Fruit fly (Drosophila melanogaster): ENCODE data around the gene CG14417.

The CG14417 gene

DNA sequence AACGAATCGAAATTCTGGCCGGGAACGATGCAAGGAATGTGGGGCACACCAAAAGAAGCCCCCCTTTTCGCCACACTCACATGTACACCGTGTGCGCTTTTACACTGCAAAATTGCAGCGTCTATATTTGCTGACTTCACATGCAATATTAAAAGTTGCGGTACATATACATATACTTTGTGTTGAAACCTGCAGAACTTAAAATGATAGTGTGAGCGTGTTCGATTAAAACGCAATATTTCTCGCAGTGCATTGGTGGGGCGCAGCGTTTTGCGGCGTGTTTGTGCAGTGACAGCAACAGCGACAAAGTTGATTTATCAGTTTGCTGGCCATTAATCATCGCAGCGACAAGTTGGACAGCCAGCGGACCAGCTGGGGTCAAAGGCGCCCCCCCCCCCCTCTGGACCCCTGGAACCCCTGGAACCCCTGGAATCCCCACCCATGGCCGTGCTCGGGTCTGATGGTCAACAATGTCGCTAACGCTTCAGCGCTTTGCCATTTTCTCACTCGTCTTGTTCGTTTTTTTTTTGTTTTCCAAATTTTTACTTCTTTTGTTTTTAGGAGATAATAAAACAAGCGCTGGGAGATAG lies 30.9 kb upstream of the CG14417 start (continued):
- TF ChIP-seq prd (optimal IDR thresholded peaks at IDR 0.05) (no peak), prd (GFP tag; IDR thresholded peaks at IDR 0.05) (peak; percentile 35; the same call in 1 of the 3 replicates), D19B (GFP tag; optimal IDR thresholded peaks at IDR 0.05) (no peak), gem (tag; optimal IDR thresholded peaks at IDR 0.05) (peak; percentile 28), fd102C (GFP tag; optimal IDR thresholded peaks at IDR 0.05) (no peak), Xrp1 (GFP tag; IDR thresholded peaks at IDR 0.05) (peak; percentile 21; the same call in 1 of the 2 replicates), CG2712 (tag; optimal IDR thresholded peaks at IDR 0.05) (peak; percentile 7), PHDP (tag; optimal IDR thresholded peaks at IDR 0.05) (no peak), CG13123 (GFP tag; optimal IDR thresholded peaks at IDR 0.05) (no peak), hkb (optimal IDR thresholded peaks at IDR 0.05) (no peak), hkb (GFP tag; IDR thresholded peaks at IDR 0.05) (no peak), CTCF (GFP tag; optimal IDR thresholded peaks at IDR 0.05) (no peak), CG15269 (tag; optimal IDR thresholded peaks at IDR 0.05) (no peak), CG31441 (GFP tag; IDR thresholded peaks at IDR 0.05) (0 out of 2 replicates have a peak, but pooled peaks have one; percentile 23), CG11504 (tag; optimal IDR thresholded peaks at IDR 0.05) (peak; percentile 37), Hr78 (GFP tag; optimal IDR thresholded peaks at IDR 0.05) (no peak), lab (GFP tag; optimal IDR thresholded peaks at IDR 0.05) (peak; percentile 11), CG14667 (GFP tag; IDR thresholded peaks at IDR 0.05) (no peak), p53 (GFP tag; optimal IDR thresholded peaks at IDR 0.05) (no peak), Taf1 (GFP tag; IDR thresholded peaks at IDR 0.05) (no peak), CG18011 (GFP tag; optimal IDR thresholded peaks at IDR 0.05) (no peak), CG6689 (GFP tag; IDR thresholded peaks at IDR 0.05) (peak; percentile 35; the same call in 1 of the 2 replicates), tap (tag; optimal IDR thresholded peaks at IDR 0.05) (no peak), CG4617 (GFP tag; optimal IDR thresholded peaks at IDR 0.05; ENCODE audit: borderline replicate concordance) (no peak), zfh2 (GFP tag; optimal IDR thresholded peaks at IDR 0.05) (no peak), Oli (tag; optimal IDR thresholded peaks at IDR 0.05) (peak; percentile 6), Sry-β (GFP tag; optimal IDR thresholded peaks at IDR 0.05) (no peak), Bteb2 (GFP tag; optimal IDR thresholded peaks at IDR 0.05) (no peak), CG12744 (GFP tag; optimal IDR thresholded peaks at IDR 0.05) (no peak), bsh (GFP tag; optimal IDR thresholded peaks at IDR 0.05) (peak in 1 of 2 experiments; percentile 37), Bgb (GFP tag; IDR thresholded peaks at IDR 0.05; ENCODE audit: partially characterized antibody) (no peak), CG17361 (GFP tag; IDR thresholded peaks at IDR 0.05) (no peak), CG15601 (tag; optimal IDR thresholded peaks at IDR 0.05) (no peak), CG4282 (GFP tag; optimal IDR thresholded peaks at IDR 0.05) (no peak), CG8290 (GFP tag; optimal IDR thresholded peaks at IDR 0.05) (no peak), CG8290 (tag; optimal IDR thresholded peaks at IDR 0.05) (peak in 1 of 2 experiments; percentile 47), CG8924 (tag; optimal IDR thresholded peaks at IDR 0.05) (no peak), CG14050 (GFP tag; IDR thresholded peaks at IDR 0.05) (no peak), chm (GFP tag; IDR thresholded peaks at IDR 0.05) (no peak), TFAM (GFP tag; optimal IDR thresholded peaks at IDR 0.05) (no peak), pita (GFP tag; optimal IDR thresholded peaks at IDR 0.05) (no peak), CG7745 (tag; optimal IDR thresholded peaks at IDR 0.05) (no peak), BEAF-32 (GFP tag; optimal IDR thresholded peaks at IDR 0.05) (no peak), twi (tag; optimal IDR thresholded peaks at IDR 0.05) (no peak), her (GFP tag; optimal IDR thresholded peaks at IDR 0.05) (no peak), Oaz (GFP tag; IDR thresholded peaks at IDR 0.05) (no peak), Nf-YA (GFP tag; IDR thresholded peaks at IDR 0.05) (no peak), sob (GFP tag; IDR thresholded peaks at IDR 0.05) (no peak), CG17186 (GFP tag; optimal IDR thresholded peaks at IDR 0.05) (no peak), Xbp1 (GFP tag; optimal IDR thresholded peaks at IDR 0.05) (peak; percentile 14), CG17359 (tag; optimal IDR thresholded peaks at IDR 0.05) (peak; percentile 12)
